Fruit fly (Drosophila melanogaster) Kc167 (cell line): Measurements from ENCODE around the gene Cyp303a1.

Source experiments
- Myc ChIP-seq: fragments of >200 bp; optimal IDR thresholded peaks from 2 replicates; lab custom pipeline; 2017; ENCODE audit warnings: missing external identifiers
- h ChIP-seq: fragments of >200 bp; optimal IDR thresholded peaks from 3 replicates; lab custom pipeline; 2018; ENCODE audit warnings: missing external identifiers
- insv ChIP-seq: fragments of >200 bp; optimal IDR thresholded peaks from 3 replicates; lab custom pipeline; 2018; ENCODE audit warnings: missing external identifiers
- psq ChIP-seq: fragments of >200 bp; optimal IDR thresholded peaks from 2 replicates; lab custom pipeline; 2017; ENCODE audit warnings: missing external identifiers

DNA sequence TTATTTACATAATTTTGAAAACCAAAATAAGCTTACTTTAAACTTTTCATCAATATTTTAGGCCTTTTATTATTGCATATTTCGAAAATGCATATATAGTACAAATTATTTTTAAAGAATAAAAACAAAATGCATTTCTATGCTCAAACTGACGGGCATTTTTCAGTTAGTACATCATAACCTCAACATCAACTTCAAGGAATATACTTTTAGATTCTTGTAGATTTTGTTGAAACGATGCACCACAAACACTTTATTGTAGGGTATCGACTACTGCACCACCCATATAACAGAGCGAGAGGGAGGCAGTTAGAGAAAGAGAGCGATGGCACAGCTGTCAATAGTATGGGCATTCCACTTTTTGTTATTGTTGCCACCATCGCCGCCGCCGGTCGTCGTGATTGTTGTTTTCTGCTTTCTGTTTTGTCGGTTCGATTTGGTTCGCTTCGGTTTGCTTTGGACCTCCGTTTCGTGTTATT lies 14.2 kb upstream of the Cyp303a1 start:
- TF ChIP-seq h (lab: Kevin White, UChicago) (no peak), insv (lab: Kevin White, UChicago) (no peak), psq (lab: Kevin White, UChicago) (no peak), Myc (lab: Kevin White, UChicago) (no peak)
